Fruit fly (Drosophila melanogaster) whole organism, embryonic: ENCODE results near the gene Or85a.

Experiments
- Awh ChIP-seq: fragments of 200-800 bp; sonication (Bioruptor generic); IDR thresholded peaks from 2 replicates; pipeline ENCODE4, ENCODE4 v1.3.6; 2022; ENCODE audit warnings: missing biosample characterization, missing genetic modification characterization
- CG10267 ChIP-seq: fragments of 200-800 bp; sonication (Bioruptor generic); optimal IDR thresholded peaks from 2 replicates; lab custom pipeline; 2018; ENCODE audit warnings: missing biosample characterization, mild to moderate bottlenecking, missing genetic modification characterization, moderate library complexity
- CG12391 ChIP-seq: fragments of 200-800 bp; sonication (Bioruptor generic); optimal IDR thresholded peaks from 3 replicates; lab custom pipeline; 2018; ENCODE audit warnings: missing biosample characterization, mild to moderate bottlenecking, missing genetic modification characterization, moderate library complexity
- CG14050 ChIP-seq: fragments of 200-800 bp; sonication (Bioruptor generic); IDR thresholded peaks from 3 replicates; pipeline ENCODE4 v1.3.6; 2022; ENCODE audit warnings: missing biosample characterization, missing genetic modification characterization
- CG14860 ChIP-seq: fragments of 200-800 bp; sonication (Bioruptor generic); IDR thresholded peaks from 3 replicates; pipeline ENCODE4 v1.3.6; 2022; ENCODE audit warnings: missing biosample characterization, missing genetic modification characterization; ENCODE audit not compliant: partially characterized antibody
- CG16863 ChIP-seq: fragments of 200-800 bp; sonication (Bioruptor generic); optimal IDR thresholded peaks from 3 replicates; lab custom pipeline; 2016; ENCODE audit warnings: missing biosample characterization, missing genetic modification characterization
- CG17186 ChIP-seq: fragments of 200-800 bp; sonication (Bioruptor generic); optimal IDR thresholded peaks from 3 replicates; lab custom pipeline; 2017; ENCODE audit warnings: missing biosample characterization, missing genetic modification reagents, missing genetic modification characterization
- CG17612 ChIP-seq: fragments of 200-800 bp; sonication (Bioruptor generic); IDR thresholded peaks from 2 replicates; pipeline ENCODE4 v1.3.6; 2022; ENCODE audit warnings: missing biosample characterization, missing genetic modification characterization
- CG17829 ChIP-seq: fragments of 200-800 bp; optimal IDR thresholded peaks from 2 replicates; lab custom pipeline; 2019; ENCODE audit warnings: missing biosample characterization, mild to moderate bottlenecking, missing genetic modification characterization, moderate library complexity
- CG1792 ChIP-seq: fragments of 200-800 bp; sonication (Bioruptor generic); optimal IDR thresholded peaks from 2 replicates; lab custom pipeline; 2016; ENCODE audit warnings: missing biosample characterization, missing genetic modification characterization
- CG31224 ChIP-seq: fragments of 200-800 bp; sonication (Bioruptor generic); IDR thresholded peaks from 2 replicates; pipeline ENCODE4 v1.3.6; 2022; ENCODE audit warnings: missing biosample characterization, missing genetic modification characterization
- CG3847 ChIP-seq: fragments of 200-800 bp; sonication (Bioruptor generic); IDR thresholded peaks from 2 replicates; pipeline ENCODE4 v1.3.6; 2022; ENCODE audit warnings: missing biosample characterization, missing genetic modification characterization
- CG7963 ChIP-seq: fragments of 200-800 bp; sonication (Bioruptor generic); IDR thresholded peaks from 3 replicates; pipeline ENCODE4 v1.3.6; 2022; ENCODE audit warnings: missing biosample characterization, missing genetic modification characterization; ENCODE audit not compliant: partially characterized antibody
- CG7987 ChIP-seq: fragments of 200-800 bp; sonication (Bioruptor generic); optimal IDR thresholded peaks from 2 replicates; lab custom pipeline; 2018; ENCODE audit warnings: missing biosample characterization, mild to moderate bottlenecking, missing genetic modification characterization, moderate library complexity
- CG8290 ChIP-seq, 3 experiments: fragments of 200-800 bp; sonication (Bioruptor generic); optimal IDR thresholded peaks; 2 replicates each; lab custom pipeline; 2016 to 2019; ENCODE audit warnings: missing biosample characterization in 3 of 3, missing genetic modification characterization in 3 of 3, mild to moderate bottlenecking in 2 of 3, moderate library complexity in 1 of 3
- CG8924 ChIP-seq: fragments of 200-800 bp; optimal IDR thresholded peaks from 3 replicates; lab custom pipeline; 2019; ENCODE audit warnings: missing biosample characterization, mild to moderate bottlenecking, missing genetic modification characterization, moderate library complexity
- CG9797 ChIP-seq: fragments of 200-800 bp; sonication (Bioruptor generic); optimal IDR thresholded peaks from 3 replicates; lab custom pipeline; 2018; ENCODE audit warnings: missing biosample characterization, mild to moderate bottlenecking, missing genetic modification characterization
- CG9817 ChIP-seq: fragments of 200-800 bp; sonication (Bioruptor generic); optimal IDR thresholded peaks from 2 replicates; lab custom pipeline; 2018; ENCODE audit warnings: missing biosample characterization, mild to moderate bottlenecking, missing genetic modification characterization, moderate library complexity
- CHES-1-like ChIP-seq: fragments of 200-800 bp; sonication (Bioruptor generic); optimal IDR thresholded peaks from 2 replicates; lab custom pipeline; 2016; ENCODE audit warnings: missing biosample characterization, missing genetic modification characterization
- Camta ChIP-seq: fragments of 200-800 bp; sonication (Bioruptor generic); optimal IDR thresholded peaks from 2 replicates; lab custom pipeline; 2016; ENCODE audit warnings: missing biosample characterization, missing genetic modification characterization
- CrebB ChIP-seq: fragments of 200-800 bp; sonication (Bioruptor generic); optimal IDR thresholded peaks from 3 replicates; lab custom pipeline; 2018; ENCODE audit warnings: missing biosample characterization, mild to moderate bottlenecking, missing genetic modification characterization
- Dip3 ChIP-seq: fragments of 200-800 bp; sonication (Bioruptor generic); optimal IDR thresholded peaks from 3 replicates; lab custom pipeline; 2016; ENCODE audit warnings: missing biosample characterization, missing genetic modification characterization
- Dll ChIP-seq: fragments of 200-800 bp; sonication (Bioruptor generic); IDR thresholded peaks from 4 replicates; pipeline ENCODE4 v1.3.6; 2022; ENCODE audit warnings: missing biosample characterization, missing genetic modification characterization; ENCODE audit not compliant: partially characterized antibody
- Doc3 ChIP-seq: fragments of 200-800 bp; sonication (Bioruptor generic); IDR thresholded peaks from 3 replicates; pipeline ENCODE4 v1.3.6; 2022; ENCODE audit warnings: missing biosample characterization, missing genetic modification characterization; ENCODE audit not compliant: partially characterized antibody
- E2f2 ChIP-seq: fragments of 200-800 bp; sonication (Bioruptor generic); IDR thresholded peaks from 2 replicates; pipeline ENCODE4 v1.3.6; 2022; ENCODE audit warnings: missing biosample characterization, missing genetic modification characterization
- ERR ChIP-seq: fragments of 200-800 bp; sonication (Bioruptor generic); optimal IDR thresholded peaks from 2 replicates; lab custom pipeline; 2016; ENCODE audit warnings: missing biosample characterization, missing genetic modification characterization
- HLH4C ChIP-seq: fragments of 200-800 bp; sonication (Bioruptor generic); IDR thresholded peaks from 3 replicates; pipeline ENCODE4 v1.3.6; 2022; ENCODE audit warnings: missing biosample characterization, missing genetic modification characterization; ENCODE audit not compliant: partially characterized antibody
- HLH54F ChIP-seq: fragments of 200-800 bp; sonication (Bioruptor generic); optimal IDR thresholded peaks from 3 replicates; lab custom pipeline; 2016; ENCODE audit warnings: missing biosample characterization, missing genetic modification characterization
- HmgZ ChIP-seq: fragments of 200-800 bp; sonication (Bioruptor generic); optimal IDR thresholded peaks from 2 replicates; lab custom pipeline; 2018; ENCODE audit warnings: missing biosample characterization, mild to moderate bottlenecking, missing genetic modification characterization
- Hr51 ChIP-seq, 2 experiments: fragments of 200-800 bp; sonication (Bioruptor generic); optimal IDR thresholded peaks; 2 replicates in 1 of 2; 3 replicates in 1 of 2; lab custom pipeline; 2016 to 2018; ENCODE audit warnings: missing biosample characterization in 2 of 2, missing genetic modification characterization in 2 of 2, mild to moderate bottlenecking in 1 of 2, moderate library complexity in 1 of 2
- Max ChIP-seq: fragments of 200-800 bp; sonication (Bioruptor generic); optimal IDR thresholded peaks from 2 replicates; lab custom pipeline; 2016; ENCODE audit warnings: missing biosample characterization, mild to moderate bottlenecking, missing genetic modification characterization
- NfI ChIP-seq: fragments of 200-800 bp; sonication (Bioruptor generic); optimal IDR thresholded peaks from 3 replicates; lab custom pipeline; 2018; ENCODE audit warnings: missing biosample characterization, mild to moderate bottlenecking, missing genetic modification characterization, moderate library complexity
- Oli ChIP-seq: fragments of 200-800 bp; sonication (Bioruptor generic); optimal IDR thresholded peaks from 2 replicates; lab custom pipeline; 2018; ENCODE audit warnings: missing biosample characterization, mild to moderate bottlenecking, missing genetic modification characterization, moderate library complexity
- Scr ChIP-seq: fragments of 200-800 bp; sonication (Bioruptor generic); IDR thresholded peaks from 2 replicates; pipeline ENCODE4 v1.3.6; 2022; ENCODE audit warnings: missing biosample characterization, missing genetic modification characterization; ENCODE audit not compliant: partially characterized antibody
- Side ChIP-seq: fragments of 200-800 bp; sonication (Bioruptor generic); optimal IDR thresholded peaks from 2 replicates; lab custom pipeline; 2016; ENCODE audit warnings: missing biosample characterization, missing genetic modification characterization
- Trl ChIP-seq, 3 experiments: fragments of >200 bp in 2 of 3; fragments of 200-800 bp in 1 of 3; sonication (Bioruptor generic) in 1 of 3; optimal IDR thresholded peaks; 2 replicates in 1 of 3; 3 replicates in 2 of 3; lab custom pipeline; 2016 to 2017; ENCODE audit warnings: missing biosample characterization in 1 of 3, missing genetic modification characterization in 1 of 3
- Usf ChIP-seq: fragments of 200-800 bp; sonication (Bioruptor generic); optimal IDR thresholded peaks from 2 replicates; lab custom pipeline; 2017; ENCODE audit warnings: missing genotype, missing biosample characterization, missing genetic modification characterization
- Xbp1 ChIP-seq: fragments of 200-800 bp; sonication (Bioruptor generic); optimal IDR thresholded peaks from 3 replicates; lab custom pipeline; 2016; ENCODE audit warnings: missing biosample characterization, mild to moderate bottlenecking, missing genetic modification characterization
- bab2 ChIP-seq: fragments of 200-800 bp; sonication (Bioruptor generic); optimal IDR thresholded peaks from 2 replicates; lab custom pipeline; 2016; ENCODE audit warnings: missing biosample characterization, missing genetic modification characterization
- bbx ChIP-seq: fragments of 200-800 bp; sonication (Bioruptor generic); IDR thresholded peaks from 2 replicates; pipeline ENCODE4 v1.3.6; 2022; ENCODE audit warnings: missing biosample characterization, missing genetic modification characterization; ENCODE audit not compliant: partially characterized antibody
- bcd ChIP-seq: fragments of 200-800 bp; sonication (Bioruptor generic); optimal IDR thresholded peaks from 2 replicates; lab custom pipeline; 2017; ENCODE audit warnings: missing biosample characterization, mild to moderate bottlenecking, missing genetic modification characterization
- chn ChIP-seq: fragments of 200-800 bp; sonication (Bioruptor generic); optimal IDR thresholded peaks from 2 replicates; lab custom pipeline; 2016; ENCODE audit warnings: missing biosample characterization, missing genetic modification characterization
- fd3F ChIP-seq: fragments of 200-800 bp; sonication (Bioruptor generic); optimal IDR thresholded peaks from 2 replicates; lab custom pipeline; 2018; ENCODE audit warnings: missing biosample characterization, mild to moderate bottlenecking, missing genetic modification characterization, moderate library complexity
- ken ChIP-seq: fragments of 200-800 bp; sonication (Bioruptor generic); IDR thresholded peaks from 3 replicates; pipeline ENCODE4 v1.3.6; 2022; ENCODE audit warnings: missing biosample characterization, missing genetic modification characterization
- org-1 ChIP-seq: fragments of 200-800 bp; sonication (Bioruptor generic); optimal IDR thresholded peaks from 2 replicates; lab custom pipeline; 2017; ENCODE audit warnings: missing biosample characterization, missing genetic modification characterization
- pum ChIP-seq: fragments of 200-800 bp; sonication (Bioruptor generic); optimal IDR thresholded peaks from 2 replicates; lab custom pipeline; 2016; ENCODE audit warnings: missing biosample characterization, missing genetic modification characterization
- sens ChIP-seq: fragments of 200-800 bp; sonication (Bioruptor generic); peaks from one replicate; lab custom pipeline; 2016; ENCODE audit warnings: missing biosample characterization, missing genetic modification characterization
- tgo ChIP-seq: fragments of 200-800 bp; sonication (Bioruptor generic); IDR thresholded peaks from 3 replicates; pipeline ENCODE4 v1.3.6; 2022; ENCODE audit warnings: missing biosample characterization, missing genetic modification characterization
- zfh2 ChIP-seq: fragments of 200-800 bp; sonication (Bioruptor generic); optimal IDR thresholded peaks from 2 replicates; lab custom pipeline; 2016; ENCODE audit warnings: missing biosample characterization, missing genetic modification characterization

The Or85a gene

DNA sequence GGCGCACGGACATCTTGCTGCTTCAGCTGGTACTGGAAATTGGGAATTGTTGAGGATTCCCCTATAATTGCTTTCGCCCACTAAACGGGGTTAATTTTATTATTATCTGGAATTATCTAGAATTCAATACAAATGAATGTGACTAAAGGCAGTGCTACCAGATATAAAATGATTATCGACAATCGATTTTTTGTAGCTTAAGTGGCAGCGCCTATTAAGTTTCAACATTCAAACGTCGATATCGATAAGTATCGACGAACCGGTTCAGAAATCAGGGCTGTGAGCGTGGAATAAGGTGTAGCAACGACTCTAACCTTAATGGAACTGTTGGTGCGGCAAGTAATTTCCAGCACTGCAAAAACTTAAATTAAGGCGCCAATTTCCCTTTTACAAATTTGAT is 16.4 kb upstream of the Or85a start, which contains the start of gene Sgt1 (continued):
- TF ChIP-seq CG8290 (GFP tag; optimal IDR thresholded peaks at IDR 0.05; lab: Kevin White, UChicago), result peak; percentile 30
- no peak for TF ChIP-seq CG8290 (tag; optimal IDR thresholded peaks at IDR 0.05; lab: Kevin White, UChicago)
- peak; percentile 34 for TF ChIP-seq Max
- TF ChIP-seq ERR (GFP tag; lab: Kevin White, UChicago), result peak; percentile 51
- TF ChIP-seq Dll (GFP tag; lab: Robert Waterston, UW), result peak; percentile 85
- peak; percentile 46 for TF ChIP-seq CG12391 (tag; lab: Kevin White, UChicago)
- no peak for TF ChIP-seq CG17612
- TF ChIP-seq CrebB (tag; lab: Kevin White, UChicago), result peak; percentile 41
- peak; percentile 80 for TF ChIP-seq CG3847
- TF ChIP-seq CG7987 (GFP tag; lab: Kevin White, UChicago), result peak; percentile 39
- no peak for TF ChIP-seq fd3F (GFP tag; lab: Kevin White, UChicago)
- TF ChIP-seq Hr51 (GFP tag; optimal IDR thresholded peaks at IDR 0.05; lab: Kevin White, UChicago), result peak in 1 of 2 experiments; percentile 17
- TF ChIP-seq Scr, result peak; percentile 75
- peak; percentile 62 for TF ChIP-seq HLH54F
- TF ChIP-seq org-1 (GFP tag; lab: Kevin White, UChicago), result no peak
- peak; percentile 41 for TF ChIP-seq bab2 (GFP tag; lab: Kevin White, UChicago)
- peak; percentile 63 for TF ChIP-seq CG17829 (tag; lab: Kevin White, UChicago)
- TF ChIP-seq Oli (tag; lab: Kevin White, UChicago), result no peak
- TF ChIP-seq CG1792 (GFP tag; lab: Kevin White, UChicago), result peak; percentile 57
- peak; percentile 68; the same call in 2 of the 3 replicates for TF ChIP-seq Doc3
- TF ChIP-seq Trl (optimal IDR thresholded peaks at IDR 0.05; lab: Kevin White, UChicago), result no peak
- peak; percentile 63 for TF ChIP-seq Trl (GFP tag; optimal IDR thresholded peaks at IDR 0.05; lab: Kevin White, UChicago)
- TF ChIP-seq CG16863 (GFP tag; lab: Kevin White, UChicago), result peak; percentile 48
- TF ChIP-seq chn (GFP tag; lab: Kevin White, UChicago), result peak; percentile 43
- TF ChIP-seq HLH4C (GFP tag; lab: Robert Waterston, UW), result peak; percentile 91
- peak; percentile 7 for TF ChIP-seq CG8924 (tag; lab: Kevin White, UChicago)
- peak; percentile 38 for TF ChIP-seq CG9817
- TF ChIP-seq tgo (GFP tag; lab: Robert Waterston, UW), result no peak
- peak; percentile 92 for TF ChIP-seq bbx (GFP tag; lab: Robert Waterston, UW)
- TF ChIP-seq CG14860 (GFP tag; lab: Robert Waterston, UW), result peak; percentile 84
- peak; percentile 79 for TF ChIP-seq zfh2 (GFP tag; lab: Kevin White, UChicago)
- TF ChIP-seq Awh, result no peak
- no peak for TF ChIP-seq CG14050
- TF ChIP-seq CG9797 (GFP tag; lab: Kevin White, UChicago), result peak; percentile 57
- peak; percentile 47 for TF ChIP-seq CHES-1-like (GFP tag; lab: Kevin White, UChicago)
- TF ChIP-seq bcd, result peak; percentile 23
- TF ChIP-seq E2f2 (GFP tag; lab: Robert Waterston, UW), result peak; percentile 100
- peak; percentile 23 for TF ChIP-seq Dip3 (GFP tag; lab: Kevin White, UChicago)
- TF ChIP-seq sens (GFP tag; lab: Kevin White, UChicago), result peak; percentile 91
- peak; percentile 82 for TF ChIP-seq HmgZ (tag; lab: Kevin White, UChicago)
- no peak for TF ChIP-seq CG31224 (GFP tag; lab: Robert Waterston, UW)
- TF ChIP-seq CG17186 (GFP tag; lab: Kevin White, UChicago), result peak; percentile 16
- TF ChIP-seq CG7963, result peak; percentile 91
- TF ChIP-seq Xbp1, result peak; percentile 48
- no peak for TF ChIP-seq Camta (GFP tag; lab: Kevin White, UChicago)
- TF ChIP-seq NfI (GFP tag; lab: Kevin White, UChicago), result peak; percentile 61
- TF ChIP-seq Side (GFP tag; lab: Kevin White, UChicago), result peak; percentile 26
- TF ChIP-seq CG10267, result peak; percentile 98
- 0 out of 3 replicates have a peak, but pooled peaks have one; percentile 54 for TF ChIP-seq ken (GFP tag; lab: Robert Waterston, UW)
- TF ChIP-seq Usf (GFP tag; lab: Kevin White, UChicago), result no peak
- TF ChIP-seq pum, result peak; percentile 12
